Fruit fly (Drosophila melanogaster): ENCODE data around the gene Kap-alpha3.

DNA sequence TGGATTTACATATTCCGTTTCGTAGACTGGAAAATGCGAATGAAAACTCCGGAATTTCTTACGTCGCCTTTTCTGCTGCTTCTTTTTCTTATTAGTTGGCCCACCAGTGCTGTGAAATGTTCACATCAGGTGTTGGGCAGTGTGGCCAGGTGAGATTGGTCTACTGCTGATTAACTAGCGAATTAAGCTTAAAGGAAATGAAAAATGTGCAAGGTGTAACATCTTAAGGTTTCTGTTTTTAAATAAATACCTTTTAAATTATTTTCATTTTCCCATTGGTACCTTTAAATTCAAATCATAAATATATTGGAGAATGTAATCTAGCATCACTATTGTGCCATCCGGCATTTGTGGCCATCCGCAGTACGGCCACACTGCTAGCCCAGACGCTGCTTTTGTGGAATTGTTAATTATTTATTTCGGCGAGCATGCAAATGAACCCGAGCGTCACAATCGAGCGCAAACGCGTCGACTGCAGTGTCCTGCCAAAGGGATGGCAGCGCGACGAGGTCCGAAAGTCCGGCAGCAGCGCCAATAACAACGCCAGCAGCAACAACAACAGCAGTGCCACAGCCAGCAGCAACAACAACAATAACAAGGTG is 18.0 kb downstream of the Kap-alpha3 start, which contains the start of the genes AP-1mu and MBD-like:
- peak; percentile 27 for TF ChIP-seq Hmx (GFP tag; optimal IDR thresholded peaks at IDR 0.05)
- peak; percentile 38 for TF ChIP-seq en (GFP tag; optimal IDR thresholded peaks at IDR 0.05)
- no peak for TF ChIP-seq sr (GFP tag; IDR thresholded peaks at IDR 0.05)
- TF ChIP-seq CG13624 (GFP tag; optimal IDR thresholded peaks at IDR 0.05) = peak; percentile 55

Data from whole organism, embryonic.